Worm (Caenorhabditis elegans): ENCODE results near the gene exos-9.

- TF ChIP-seq nhr-11 (tag; optimal IDR thresholded peaks at IDR 0.05) (no peak), Y116A8C.19 (tag; optimal IDR thresholded peaks at IDR 0.05; ENCODE audit: borderline replicate concordance) (no peak), lin-15B (tag; optimal IDR thresholded peaks at IDR 0.05) (no peak), fos-1 (tag; optimal IDR thresholded peaks at IDR 0.05) (no peak)
Observed at ce11 chrIII:7215532-7215931, 17.7 kb upstream of the exos-9 start.
